Fruit fly (Drosophila melanogaster): Measurements from ENCODE around the gene CG10467.

dm6 chr3L:6124616-6125408, 30.3 kb upstream of the CG10467 start:
- no peak for TF ChIP-seq Sin3A (optimal IDR thresholded peaks at IDR 0.05)
- TF ChIP-seq psq (optimal IDR thresholded peaks at IDR 0.05) = no peak
- no peak for TF ChIP-seq h (optimal IDR thresholded peaks at IDR 0.05)
- no peak for TF ChIP-seq Myc (optimal IDR thresholded peaks at IDR 0.05)

Data from Kc167 (cell line).